Fruit fly (Drosophila melanogaster) whole organism, embryonic: ENCODE data around the gene CG46427.

Experiments
- CG1024 ChIP-seq: fragments of 200-800 bp; sonication (Bioruptor generic); IDR thresholded peaks from 2 replicates; pipeline ENCODE4 v1.3.6; 2022; ENCODE audit warnings: missing biosample characterization, missing genetic modification characterization
- CG12299 ChIP-seq: fragments of 200-800 bp; sonication (Bioruptor generic); optimal IDR thresholded peaks from 2 replicates; lab custom pipeline; 2018; ENCODE audit warnings: missing biosample characterization, mild to moderate bottlenecking, missing genetic modification characterization
- CG12391 ChIP-seq: fragments of 200-800 bp; sonication (Bioruptor generic); optimal IDR thresholded peaks from 3 replicates; lab custom pipeline; 2018; ENCODE audit warnings: missing biosample characterization, mild to moderate bottlenecking, missing genetic modification characterization, moderate library complexity
- CG14860 ChIP-seq: fragments of 200-800 bp; sonication (Bioruptor generic); IDR thresholded peaks from 3 replicates; pipeline ENCODE4 v1.3.6; 2022; ENCODE audit warnings: missing biosample characterization, missing genetic modification characterization; ENCODE audit not compliant: partially characterized antibody
- CG14965 ChIP-seq: fragments of 200-800 bp; sonication (Bioruptor generic); optimal IDR thresholded peaks from 2 replicates; lab custom pipeline; 2016; ENCODE audit warnings: missing biosample characterization, missing genetic modification characterization, borderline replicate concordance
- CG15479 ChIP-seq: fragments of 200-800 bp; sonication (Bioruptor generic); optimal IDR thresholded peaks from 3 replicates; lab custom pipeline; 2019; ENCODE audit warnings: missing biosample characterization, mild to moderate bottlenecking, missing genetic modification characterization, moderate library complexity
- CG1602 ChIP-seq: fragments of 200-800 bp; sonication (Bioruptor generic); optimal IDR thresholded peaks from 3 replicates; lab custom pipeline; 2016; ENCODE audit warnings: missing biosample characterization, missing genetic modification characterization
- CG16863 ChIP-seq: fragments of 200-800 bp; sonication (Bioruptor generic); optimal IDR thresholded peaks from 3 replicates; lab custom pipeline; 2016; ENCODE audit warnings: missing biosample characterization, missing genetic modification characterization
- CG17186 ChIP-seq: fragments of 200-800 bp; sonication (Bioruptor generic); optimal IDR thresholded peaks from 3 replicates; lab custom pipeline; 2017; ENCODE audit warnings: missing biosample characterization, missing genetic modification reagents, missing genetic modification characterization
- CG17385 ChIP-seq: fragments of 200-800 bp; sonication (Bioruptor generic); optimal IDR thresholded peaks from 3 replicates; lab custom pipeline; 2018; ENCODE audit warnings: missing biosample characterization, mild to moderate bottlenecking, missing genetic modification characterization
- CG17829 ChIP-seq: fragments of 200-800 bp; optimal IDR thresholded peaks from 2 replicates; lab custom pipeline; 2019; ENCODE audit warnings: missing biosample characterization, mild to moderate bottlenecking, missing genetic modification characterization, moderate library complexity
- CG18599 ChIP-seq: fragments of 200-800 bp; sonication (Bioruptor generic); optimal IDR thresholded peaks from 3 replicates; lab custom pipeline; 2017; ENCODE audit warnings: missing biosample characterization, missing genetic modification characterization, mild to moderate bottlenecking, moderate library complexity, missing genetic modification reagents
- CG30020 ChIP-seq: fragments of 200-800 bp; optimal IDR thresholded peaks from 2 replicates; lab custom pipeline; 2019; ENCODE audit warnings: missing biosample characterization, mild to moderate bottlenecking, missing genetic modification characterization, moderate library complexity
- CG3065 ChIP-seq: fragments of 200-800 bp; sonication (Bioruptor generic); optimal IDR thresholded peaks from 2 replicates; lab custom pipeline; 2016; ENCODE audit warnings: missing biosample characterization, missing genetic modification characterization
- CG31365 ChIP-seq: fragments of 200-800 bp; sonication (Bioruptor generic); optimal IDR thresholded peaks from 2 replicates; lab custom pipeline; 2018; ENCODE audit warnings: missing biosample characterization, mild to moderate bottlenecking, missing genetic modification characterization
- CG31388 ChIP-seq: fragments of 200-800 bp; sonication (Bioruptor generic); optimal IDR thresholded peaks from 2 replicates; lab custom pipeline; 2016; ENCODE audit warnings: missing biosample characterization, missing genetic modification characterization
- CG33213 ChIP-seq: fragments of 200-800 bp; sonication (Bioruptor generic); optimal IDR thresholded peaks from 3 replicates; lab custom pipeline; 2016; ENCODE audit warnings: missing biosample characterization, missing genetic modification characterization
- CG33557 ChIP-seq: fragments of 200-800 bp; sonication (Bioruptor generic); optimal IDR thresholded peaks from 2 replicates; lab custom pipeline; 2019; ENCODE audit warnings: missing biosample characterization, mild to moderate bottlenecking, missing genetic modification characterization, moderate library complexity
- CG34224 ChIP-seq: fragments of 200-800 bp; sonication (Bioruptor generic); IDR thresholded peaks from 3 replicates; pipeline ENCODE4 v1.3.6; 2022; ENCODE audit warnings: missing biosample characterization, missing genetic modification characterization; ENCODE audit not compliant: partially characterized antibody
- CG4404 ChIP-seq: fragments of 200-800 bp; sonication (Bioruptor generic); IDR thresholded peaks from 2 replicates; pipeline ENCODE4 v1.3.6; 2022; ENCODE audit warnings: missing biosample characterization, missing genetic modification characterization
- CG5953 ChIP-seq: fragments of 200-800 bp; sonication (Bioruptor generic); IDR thresholded peaks from 2 replicates; pipeline ENCODE4 v1.3.6; 2022; ENCODE audit warnings: missing biosample characterization, missing genetic modification characterization
- CG6683 ChIP-seq: fragments of 200-800 bp; sonication (Bioruptor generic); optimal IDR thresholded peaks from 2 replicates; lab custom pipeline; 2017; ENCODE audit warnings: missing biosample characterization, mild to moderate bottlenecking, missing genetic modification characterization, missing genetic modification reagents
- Doc2 ChIP-seq: fragments of 200-800 bp; sonication (Bioruptor generic); IDR thresholded peaks from 2 replicates; pipeline ENCODE4 v1.3.6; 2022; ENCODE audit warnings: missing biosample characterization, missing genetic modification characterization
- Drgx ChIP-seq: fragments of 200-800 bp; sonication (Bioruptor generic); IDR thresholded peaks from 2 replicates; pipeline ENCODE4 v1.3.6; 2022; ENCODE audit warnings: missing biosample characterization, missing genetic modification characterization
- MBD-R2 ChIP-seq: fragments of 200-800 bp; sonication (Bioruptor generic); IDR thresholded peaks from 2 replicates; pipeline ENCODE4 v1.3.6; 2022; ENCODE audit warnings: missing biosample characterization, missing genetic modification characterization
- Meics ChIP-seq: fragments of 200-800 bp; sonication (Bioruptor generic); optimal IDR thresholded peaks from 2 replicates; lab custom pipeline; 2017; ENCODE audit warnings: missing biosample characterization, mild to moderate bottlenecking, missing genetic modification characterization
- Mrtf ChIP-seq: fragments of 200-800 bp; sonication (Bioruptor generic); IDR thresholded peaks from 3 replicates; pipeline ENCODE4 v1.3.6; 2022; ENCODE audit warnings: missing biosample characterization, missing genetic modification characterization
- NC2α ChIP-seq: fragments of 200-800 bp; sonication (Bioruptor generic); optimal IDR thresholded peaks from 2 replicates; lab custom pipeline; 2016; ENCODE audit warnings: missing biosample characterization, missing genetic modification characterization
- Nf-YB ChIP-seq: fragments of 200-800 bp; sonication (Bioruptor generic); optimal IDR thresholded peaks from 3 replicates; lab custom pipeline; 2019; ENCODE audit warnings: missing biosample characterization, mild to moderate bottlenecking, missing genetic modification characterization, moderate library complexity
- Nf-YC ChIP-seq: fragments of 200-800 bp; optimal IDR thresholded peaks from 3 replicates; lab custom pipeline; 2019; ENCODE audit warnings: missing biosample characterization, mild to moderate bottlenecking, missing genetic modification characterization, moderate library complexity
- Ssrp ChIP-seq: fragments of 200-800 bp; sonication (Bioruptor generic); optimal IDR thresholded peaks from 2 replicates; lab custom pipeline; 2018; ENCODE audit warnings: missing biosample characterization, mild to moderate bottlenecking, missing genetic modification characterization, moderate library complexity
- Stat92E ChIP-seq, 3 experiments: fragments of >200 bp in 2 of 3; fragments of 200-800 bp in 1 of 3; sonication (Bioruptor generic) in 1 of 3; optimal IDR thresholded peaks; 2 replicates each; lab custom pipeline; 2017 to 2019; ENCODE audit warnings: missing biosample characterization in 3 of 3, missing genetic modification characterization in 3 of 3, mild to moderate bottlenecking in 1 of 3, moderate library complexity in 1 of 3
- Vsx1 ChIP-seq: fragments of 200-800 bp; sonication (Bioruptor generic); optimal IDR thresholded peaks from 2 replicates; lab custom pipeline; 2017; ENCODE audit warnings: missing biosample characterization, mild to moderate bottlenecking, missing genetic modification characterization, missing genetic modification reagents
- amos ChIP-seq: fragments of 200-800 bp; sonication (Bioruptor generic); IDR thresholded peaks from 2 replicates; pipeline ENCODE4 v1.3.6; 2022; ENCODE audit warnings: missing biosample characterization, missing genetic modification characterization; ENCODE audit not compliant: partially characterized antibody
- ap ChIP-seq: fragments of 200-800 bp; sonication (Bioruptor generic); IDR thresholded peaks from 2 replicates; pipeline ENCODE4 v1.3.6; 2022; ENCODE audit warnings: missing biosample characterization, missing genetic modification characterization
- br ChIP-seq: fragments of >200 bp; optimal IDR thresholded peaks from 2 replicates; lab custom pipeline; 2017
- dan ChIP-seq: fragments of 200-800 bp; sonication (Bioruptor generic); IDR thresholded peaks from 2 replicates; pipeline ENCODE4 v1.3.6; 2022; ENCODE audit warnings: missing biosample characterization, missing genetic modification characterization
- disco-r ChIP-seq: fragments of 200-800 bp; sonication (Bioruptor generic); optimal IDR thresholded peaks from 2 replicates; lab custom pipeline; 2016; ENCODE audit warnings: missing biosample characterization, missing genetic modification characterization
- dm ChIP-seq: fragments of 200-800 bp; sonication (Bioruptor generic); optimal IDR thresholded peaks from 3 replicates; lab custom pipeline; 2016; ENCODE audit warnings: missing biosample characterization, missing genetic modification characterization
- dmrt11E ChIP-seq: fragments of 200-800 bp; sonication (Bioruptor generic); optimal IDR thresholded peaks from 3 replicates; lab custom pipeline; 2018; ENCODE audit warnings: missing biosample characterization, mild to moderate bottlenecking, missing genetic modification characterization, moderate library complexity
- fd64A ChIP-seq: fragments of 200-800 bp; sonication (Bioruptor generic); optimal IDR thresholded peaks from 3 replicates; lab custom pipeline; 2018; ENCODE audit warnings: missing biosample characterization, mild to moderate bottlenecking, missing genetic modification characterization
- fu2 ChIP-seq: fragments of 200-800 bp; sonication (Bioruptor generic); optimal IDR thresholded peaks from 2 replicates; lab custom pipeline; 2016; ENCODE audit warnings: missing biosample characterization, missing genetic modification characterization
- gce ChIP-seq: fragments of 200-800 bp; sonication (Bioruptor generic); IDR thresholded peaks from 3 replicates; pipeline ENCODE4 v1.3.6; 2022; ENCODE audit warnings: missing biosample characterization, missing genetic modification characterization
- ind ChIP-seq: fragments of 200-800 bp; sonication (Bioruptor generic); optimal IDR thresholded peaks from 3 replicates; lab custom pipeline; 2016; ENCODE audit warnings: missing biosample characterization, missing genetic modification characterization
- ken ChIP-seq: fragments of 200-800 bp; sonication (Bioruptor generic); IDR thresholded peaks from 3 replicates; pipeline ENCODE4 v1.3.6; 2022; ENCODE audit warnings: missing biosample characterization, missing genetic modification characterization
- nerfin-1 ChIP-seq: fragments of 200-800 bp; sonication (Bioruptor generic); optimal IDR thresholded peaks from 3 replicates; lab custom pipeline; 2019; ENCODE audit warnings: missing biosample characterization, mild to moderate bottlenecking, missing genetic modification characterization, moderate library complexity
- p53 ChIP-seq: fragments of 200-800 bp; sonication (Bioruptor generic); optimal IDR thresholded peaks from 2 replicates; lab custom pipeline; 2016; ENCODE audit warnings: missing biosample characterization, missing genetic modification characterization
- slp2 ChIP-seq: fragments of 200-800 bp; sonication (Bioruptor generic); optimal IDR thresholded peaks from 2 replicates; lab custom pipeline; 2016; ENCODE audit warnings: missing biosample characterization, missing genetic modification characterization
- sna ChIP-seq: fragments of 200-800 bp; sonication (Bioruptor generic); IDR thresholded peaks from 2 replicates; pipeline ENCODE4 v1.3.6; 2022; ENCODE audit warnings: missing biosample characterization, missing genetic modification characterization; ENCODE audit not compliant: partially characterized antibody
- tna ChIP-seq: fragments of 200-800 bp; sonication (Bioruptor generic); IDR thresholded peaks from 2 replicates; pipeline ENCODE4 v1.3.6; 2022; ENCODE audit warnings: missing biosample characterization, missing genetic modification characterization; ENCODE audit not compliant: partially characterized antibody
- z ChIP-seq: fragments of 200-800 bp; sonication (Bioruptor generic); IDR thresholded peaks from 3 replicates; pipeline ENCODE4 v1.3.6; 2022; ENCODE audit warnings: missing biosample characterization, missing genetic modification characterization

CG46427 gene

dm6 chr3R:12422379-12422975 lies 16.5 kb downstream of the CG46427 start, which contains the start of the genes Scgbeta and CG17202 (continued):
- TF ChIP-seq Ssrp (tag; lab: Kevin White, UChicago) (no peak), CG14860 (no peak), NC2α (GFP tag; lab: Kevin White, UChicago) (no peak), dmrt11E (tag; lab: Kevin White, UChicago) (no peak), CG3065 (GFP tag; lab: Kevin White, UChicago) (no peak), CG18599 (GFP tag; lab: Kevin White, UChicago) (no peak), nerfin-1 (tag; lab: Kevin White, UChicago) (no peak), MBD-R2 (GFP tag; lab: Robert Waterston, UW) (peak; percentile 95), CG12391 (tag; lab: Kevin White, UChicago) (peak; percentile 60), CG17829 (tag; lab: Kevin White, UChicago) (peak; percentile 27), Mrtf (GFP tag; lab: Robert Waterston, UW) (no peak), tna (GFP tag; lab: Robert Waterston, UW) (no peak), CG31365 (no peak), CG6683 (GFP tag; lab: Kevin White, UChicago) (no peak), sna (no peak), CG12299 (no peak), fd64A (GFP tag; lab: Kevin White, UChicago) (no peak), CG4404 (no peak), ap (GFP tag; lab: Robert Waterston, UW) (no peak), Stat92E (GFP tag; optimal IDR thresholded peaks at IDR 0.05; lab: Kevin White, UChicago) (no peak), Meics (GFP tag; lab: Kevin White, UChicago) (no peak), CG30020 (tag; lab: Kevin White, UChicago) (no peak), CG17186 (no peak), slp2 (no peak), CG34224 (GFP tag; lab: Robert Waterston, UW) (no peak), ind (GFP tag; lab: Kevin White, UChicago) (no peak), br (lab: Kevin White, UChicago) (no peak), Nf-YC (tag; lab: Kevin White, UChicago) (no peak), Vsx1 (GFP tag; lab: Kevin White, UChicago) (no peak), gce (no peak), CG33557 (GFP tag; lab: Kevin White, UChicago) (no peak), amos (GFP tag; lab: Robert Waterston, UW) (peak; percentile 55; the same call in 1 of the 2 replicates), Doc2 (GFP tag; lab: Robert Waterston, UW) (no peak), p53 (no peak), ken (GFP tag; lab: Robert Waterston, UW) (no peak), disco-r (GFP tag; lab: Kevin White, UChicago) (no peak), Drgx (GFP tag; lab: Robert Waterston, UW) (no peak), CG15479 (no peak), CG14965 (GFP tag; lab: Kevin White, UChicago) (no peak), CG16863 (GFP tag; lab: Kevin White, UChicago) (no peak), CG31388 (GFP tag; lab: Kevin White, UChicago) (no peak), dm (GFP tag; lab: Kevin White, UChicago) (no peak), Nf-YB (GFP tag; lab: Kevin White, UChicago) (no peak), CG5953 (GFP tag; lab: Robert Waterston, UW) (no peak), CG33213 (GFP tag; lab: Kevin White, UChicago) (peak; percentile 67), fu2 (GFP tag; lab: Kevin White, UChicago) (peak; percentile 38), dan (no peak), CG1024 (GFP tag; lab: Robert Waterston, UW) (no peak), CG17385 (no peak), z (GFP tag; lab: Robert Waterston, UW) (no peak), CG1602 (GFP tag; lab: Kevin White, UChicago) (no peak)
